Worm (Caenorhabditis elegans) whole organism, L4 larva: ENCODE measurements around the gene F11A5.13.

Experiments
- nhr-76 ChIP-seq: fragments of 150-350 bp; optimal IDR thresholded peaks from 2 replicates; lab custom pipeline; 2014; ENCODE audit warnings: missing biosample characterization, missing genetic modification characterization
- pqm-1 ChIP-seq: sonication (generic microtip); optimal IDR thresholded peaks from 2 replicates; lab custom pipeline; 2017; ENCODE audit warnings: missing biosample characterization, missing genetic modification characterization

- TF ChIP-seq nhr-76: no peak
- TF ChIP-seq pqm-1: no peak
These were observed 14.8 kb downstream of the F11A5.13 start for ce11 chrV:16211713-16212112.
